Worm (Caenorhabditis elegans) whole organism, young adult: ENCODE data around the gene F26F12.3.

ENCODE experiments used
- ama-1 ChIP-seq, 3 experiments: fragments of 150-350 bp in 1 of 3; sonication (generic microtip) in 2 of 3; optimal IDR thresholded peaks; 2 replicates each; lab custom pipeline; 2014 to 2018; ENCODE audit warnings: missing biosample characterization in 2 of 3, missing genetic modification characterization in 2 of 3, missing genetic modification reagents in 2 of 3
- dox-1 ChIP-seq: fragments of 200-800 bp; sonication (Bioruptor generic); IDR thresholded peaks from 2 replicates; pipeline ENCODE4 v1.3.6; 2022; ENCODE audit warnings: missing genetic modification reagents, missing genetic modification characterization, missing compliant biosample characterization
- dpl-1 ChIP-seq: fragments of 150-350 bp; optimal IDR thresholded peaks from 2 replicates; lab custom pipeline; 2014; ENCODE audit warnings: missing biosample characterization, missing genetic modification reagents, missing genetic modification characterization
- let-526 ChIP-seq: fragments of 200-800 bp; sonication (Bioruptor generic); IDR thresholded peaks from 2 replicates; pipeline ENCODE4 v1.3.6; 2022; ENCODE audit warnings: missing genetic modification reagents, missing genetic modification characterization, missing compliant biosample characterization
- madf-8 ChIP-seq: fragments of 200-800 bp; sonication (Bioruptor generic); conservative IDR thresholded peaks from 2 replicates; pipeline ENCODE4 v1.3.6; 2022; ENCODE audit warnings: missing genetic modification reagents, missing genetic modification characterization, missing compliant biosample characterization
- nfya-1 ChIP-seq: sonication (generic microtip); optimal IDR thresholded peaks from 2 replicates; lab custom pipeline; 2017; ENCODE audit warnings: antibody characterized with exemption, missing compliant biosample characterization, missing genetic modification characterization, borderline replicate concordance; ENCODE audit not compliant: insufficient read depth
- snpc-4 ChIP-seq, 5 experiments: fragments of 150-350 bp in 1 of 5; sonication (generic microtip) in 4 of 5; optimal IDR thresholded peaks; 2 replicates each; lab custom pipeline; 2014 to 2018; ENCODE audit warnings: missing genetic modification characterization in 5 of 5, missing biosample characterization in 3 of 5, antibody characterized with exemption in 2 of 5, mild to moderate bottlenecking in 2 of 5, missing compliant biosample characterization in 2 of 5, missing genotype in 2 of 5, moderate library complexity in 2 of 5, missing genetic modification reagents in 1 of 5
- ztf-25 ChIP-seq: fragments of 200-800 bp; sonication (Bioruptor generic); IDR thresholded peaks from 2 replicates; pipeline ENCODE4 v1.3.6; 2022; ENCODE audit warnings: missing genetic modification reagents, missing genetic modification characterization, missing compliant biosample characterization

DNA sequence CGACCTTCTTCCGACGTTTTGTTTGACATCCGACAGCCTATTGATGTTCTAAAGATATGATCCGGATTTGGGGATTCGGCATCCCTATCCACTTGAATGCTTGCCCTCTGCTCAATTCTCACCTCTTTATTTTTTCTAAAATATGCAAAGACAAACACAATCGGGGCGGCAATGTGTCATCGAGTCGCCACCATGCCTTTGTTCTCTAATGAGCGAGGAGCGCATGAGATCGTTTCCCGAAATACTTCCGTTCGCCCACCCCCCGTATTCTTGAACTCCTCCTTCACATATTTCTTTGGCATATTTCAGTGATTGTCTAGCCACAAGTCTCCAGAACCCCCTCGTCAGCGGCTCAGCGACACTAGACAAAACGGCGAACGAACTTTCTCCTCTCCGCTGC lies 46.1 kb downstream of the F26F12.3 start, which contains the start of gene cyn-17:
- no peak for TF ChIP-seq dox-1 (GFP tag; lab: Robert Waterston, UW)
- no peak for TF ChIP-seq ama-1 (optimal IDR thresholded peaks at IDR 0.05; lab: Kevin White, UChicago)
- no peak for TF ChIP-seq ama-1 (GFP tag; optimal IDR thresholded peaks at IDR 0.05; lab: Kevin White, UChicago)
- TF ChIP-seq dpl-1 (GFP tag; lab: Kevin White, UChicago): no peak
- TF ChIP-seq nfya-1 (tag; lab: Kevin White, UChicago): no peak
- no peak for TF ChIP-seq ztf-25 (GFP tag; lab: Robert Waterston, UW)
- no peak for TF ChIP-seq madf-8 (GFP tag; lab: Robert Waterston, UW)
- no peak for TF ChIP-seq snpc-4 (GFP tag; optimal IDR thresholded peaks at IDR 0.05; lab: Kevin White, UChicago)
- no peak for TF ChIP-seq snpc-4 (tag; optimal IDR thresholded peaks at IDR 0.05; lab: Kevin White, UChicago)
- no peak for TF ChIP-seq let-526 (GFP tag; lab: Robert Waterston, UW)
